Worm (Caenorhabditis elegans) whole organism, L2 larva: ENCODE results near the gene F45E10.2.

Source experiments
- C34F6.9 ChIP-seq: fragments of 150-350 bp; optimal IDR thresholded peaks from 2 replicates; lab custom pipeline; 2014; ENCODE audit warnings: missing biosample characterization, missing genetic modification characterization
- F13H6.1 ChIP-seq: sonication (generic microtip); optimal IDR thresholded peaks from 2 replicates; lab custom pipeline; 2016; ENCODE audit warnings: missing genetic modification characterization, missing compliant biosample characterization
- R02D3.7 ChIP-seq: fragments of 150-350 bp; optimal IDR thresholded peaks from 2 replicates; lab custom pipeline; 2014; ENCODE audit warnings: missing biosample characterization, missing genetic modification characterization
- Y55F3AM.14 ChIP-seq: fragments of 200-800 bp; sonication (Bioruptor generic); optimal IDR thresholded peaks from 2 replicates; lab custom pipeline; 2018; ENCODE audit warnings: mild to moderate bottlenecking, missing genetic modification characterization, missing compliant biosample characterization
- aly-2 ChIP-seq: fragments of 150-350 bp; optimal IDR thresholded peaks from 2 replicates; lab custom pipeline; 2014; ENCODE audit warnings: missing biosample characterization, missing genetic modification characterization
- blmp-1 ChIP-seq: sonication (generic microtip); optimal IDR thresholded peaks from 2 replicates; lab custom pipeline; 2017; ENCODE audit warnings: missing genetic modification characterization, mild to moderate bottlenecking, missing compliant biosample characterization, antibody characterized with exemption, moderate library complexity; ENCODE audit not compliant: insufficient read depth
- ceh-82 ChIP-seq: fragments of 150-350 bp; optimal IDR thresholded peaks from 2 replicates; lab custom pipeline; 2014; ENCODE audit warnings: missing biosample characterization, missing genetic modification characterization
- crh-2 ChIP-seq: sonication (generic microtip); optimal IDR thresholded peaks from 2 replicates; lab custom pipeline; 2017; ENCODE audit warnings: missing biosample characterization, missing genetic modification characterization
- dmd-4 ChIP-seq: sonication (generic microtip); optimal IDR thresholded peaks from 2 replicates; lab custom pipeline; 2017; ENCODE audit warnings: missing biosample characterization, missing genetic modification characterization
- egl-27 ChIP-seq: sonication (generic microtip); optimal IDR thresholded peaks from 3 replicates; lab custom pipeline; 2017; ENCODE audit warnings: missing biosample characterization, missing genetic modification reagents, missing genetic modification characterization
- elt-1 ChIP-seq: fragments of 150-350 bp; optimal IDR thresholded peaks from 2 replicates; lab custom pipeline; 2014; ENCODE audit warnings: missing biosample characterization, missing genetic modification characterization
- elt-3 ChIP-seq: sonication (generic microtip); optimal IDR thresholded peaks from 2 replicates; lab custom pipeline; 2017; ENCODE audit warnings: missing biosample characterization, missing genetic modification characterization
- fos-1 ChIP-seq: fragments of 150-350 bp; optimal IDR thresholded peaks from 2 replicates; lab custom pipeline; 2014; ENCODE audit warnings: missing biosample characterization, missing genetic modification characterization
- gmeb-1 ChIP-seq: fragments of 150-350 bp; optimal IDR thresholded peaks from 2 replicates; lab custom pipeline; 2014; ENCODE audit warnings: missing biosample characterization, missing genetic modification characterization
- lin-11 ChIP-seq: fragments of 150-350 bp; sonication (generic microtip); optimal IDR thresholded peaks from 2 replicates; lab custom pipeline; 2014; ENCODE audit warnings: missing biosample characterization, missing genetic modification characterization, inconsistent platforms, mixed read lengths
- lin-39 ChIP-seq: fragments of 150-350 bp; optimal IDR thresholded peaks from 2 replicates; lab custom pipeline; 2014; ENCODE audit warnings: missing biosample characterization, missing genetic modification reagents, missing genetic modification characterization
- lsy-2 ChIP-seq, 2 experiments: fragments of 150-350 bp in 1 of 2; sonication (generic microtip) in 1 of 2; optimal IDR thresholded peaks; 2 replicates each; lab custom pipeline; 2014 to 2017; ENCODE audit warnings: missing biosample characterization in 2 of 2, missing genetic modification characterization in 2 of 2
- mab-5 ChIP-seq: fragments of 150-350 bp; optimal IDR thresholded peaks from 2 replicates; lab custom pipeline; 2014; ENCODE audit warnings: missing biosample characterization, missing genetic modification characterization
- mbf-1 ChIP-seq: sonication (generic microtip); optimal IDR thresholded peaks from 2 replicates; lab custom pipeline; 2017; ENCODE audit warnings: missing biosample characterization, missing genetic modification characterization
- nhr-11 ChIP-seq: fragments of 150-350 bp; optimal IDR thresholded peaks from 2 replicates; lab custom pipeline; 2014; ENCODE audit warnings: missing biosample characterization, missing genetic modification characterization
- nhr-129 ChIP-seq: fragments of 150-350 bp; optimal IDR thresholded peaks from 2 replicates; lab custom pipeline; 2014; ENCODE audit warnings: missing biosample characterization, missing genetic modification characterization
- nhr-21 ChIP-seq: fragments of 150-350 bp; optimal IDR thresholded peaks from 2 replicates; lab custom pipeline; 2014; ENCODE audit warnings: missing biosample characterization, missing genetic modification characterization
- nhr-237 ChIP-seq: fragments of 150-350 bp; optimal IDR thresholded peaks from 2 replicates; lab custom pipeline; 2014; ENCODE audit warnings: missing biosample characterization, missing genetic modification characterization
- nhr-25 ChIP-seq: fragments of 150-350 bp; sonication (generic microtip); optimal IDR thresholded peaks from 3 replicates; lab custom pipeline; 2014; ENCODE audit warnings: missing biosample characterization, missing genetic modification characterization
- nhr-6 ChIP-seq: fragments of 150-350 bp; optimal IDR thresholded peaks from 2 replicates; lab custom pipeline; 2014; ENCODE audit warnings: missing biosample characterization, missing genetic modification characterization
- nhr-77 ChIP-seq: fragments of 150-350 bp; optimal IDR thresholded peaks from 2 replicates; lab custom pipeline; 2014; ENCODE audit warnings: missing biosample characterization, missing genetic modification characterization
- peb-1 ChIP-seq: fragments of 150-350 bp; optimal IDR thresholded peaks from 2 replicates; lab custom pipeline; 2014; ENCODE audit warnings: missing biosample characterization, missing genetic modification characterization
- sem-4 ChIP-seq: fragments of 150-350 bp; optimal IDR thresholded peaks from 2 replicates; lab custom pipeline; 2014; ENCODE audit warnings: missing biosample characterization, missing genetic modification reagents, missing genetic modification characterization
- skn-1 ChIP-seq: sonication (generic microtip); optimal IDR thresholded peaks from 2 replicates; lab custom pipeline; 2017; ENCODE audit warnings: missing biosample characterization, missing genetic modification characterization
- sma-3 ChIP-seq: sonication (generic microtip); optimal IDR thresholded peaks from 2 replicates; lab custom pipeline; 2016; ENCODE audit warnings: missing genetic modification reagents, missing genetic modification characterization, missing compliant biosample characterization
- sma-9 ChIP-seq, 2 experiments: fragments of 150-350 bp in 1 of 2; sonication (generic microtip) in 1 of 2; optimal IDR thresholded peaks; 2 replicates each; lab custom pipeline; 2014 to 2016; ENCODE audit warnings: missing genetic modification characterization in 2 of 2, mild to moderate bottlenecking in 1 of 2, missing biosample characterization in 1 of 2, missing compliant biosample characterization in 1 of 2, missing genetic modification reagents in 1 of 2, moderate library complexity in 1 of 2
- unc-39 ChIP-seq: fragments of 150-350 bp; optimal IDR thresholded peaks from 2 replicates; lab custom pipeline; 2014; ENCODE audit warnings: missing biosample characterization, missing genetic modification characterization
- unc-55 ChIP-seq: fragments of 150-350 bp; sonication (generic microtip); optimal IDR thresholded peaks from 3 replicates; lab custom pipeline; 2014; ENCODE audit warnings: missing biosample characterization, missing genetic modification reagents, missing genetic modification characterization
- unc-62 ChIP-seq: fragments of 150-350 bp; optimal IDR thresholded peaks from 2 replicates; lab custom pipeline; 2014; ENCODE audit warnings: missing biosample characterization, missing genetic modification reagents, missing genetic modification characterization
- zag-1 ChIP-seq: fragments of 150-350 bp; optimal IDR thresholded peaks from 2 replicates; lab custom pipeline; 2014; ENCODE audit warnings: missing biosample characterization, missing genetic modification characterization
- ztf-1 ChIP-seq: fragments of 200-800 bp; sonication (Bioruptor generic); conservative IDR thresholded peaks from 2 replicates; pipeline ENCODE4 v1.3.6; 2022; ENCODE audit warnings: missing genetic modification characterization, missing compliant biosample characterization
- ztf-4 ChIP-seq: fragments of 150-350 bp; optimal IDR thresholded peaks from 2 replicates; lab custom pipeline; 2014; ENCODE audit warnings: missing biosample characterization, missing genetic modification characterization

Gene F45E10.2

ce11 chrII:11041846-11042262 is 13.3 kb downstream of the F45E10.2 start:
- TF ChIP-seq unc-39 (tag; lab: Kevin White, UChicago): no peak
- peak; percentile 53 for TF ChIP-seq unc-55
- no peak for TF ChIP-seq elt-3 (tag; lab: Kevin White, UChicago)
- TF ChIP-seq nhr-129 (tag; lab: Kevin White, UChicago): peak; percentile 50
- TF ChIP-seq F13H6.1 (tag; lab: Kevin White, UChicago): peak; percentile 42
- TF ChIP-seq crh-2 (tag; lab: Kevin White, UChicago): peak; percentile 39
- TF ChIP-seq lsy-2 (tag; optimal IDR thresholded peaks at IDR 0.05; lab: Kevin White, UChicago): peak in 1 of 2 experiments; percentile 64
- TF ChIP-seq Y55F3AM.14 (GFP tag; lab: Kevin White, UChicago): no peak
- TF ChIP-seq nhr-6 (tag; lab: Kevin White, UChicago): peak; percentile 26
- peak; percentile 28 for TF ChIP-seq sem-4 (tag; lab: Kevin White, UChicago)
- TF ChIP-seq ztf-4 (tag; lab: Kevin White, UChicago): peak; percentile 49
- TF ChIP-seq C34F6.9: peak; percentile 81

ce11 chrII:11041027-11041426 is 14.1 kb downstream of the F45E10.2 start, which contains the start of gene cey-1:
Gene cey-1, minus strand, starts transcription at chrII:11041206.
- TF ChIP-seq nhr-77 (no peak), skn-1 (no peak), C34F6.9 (no peak), unc-62 (GFP tag; lab: Kevin White, UChicago) (no peak), elt-1 (tag; lab: Kevin White, UChicago) (no peak), unc-39 (tag; lab: Kevin White, UChicago) (no peak), sma-9 (GFP tag; optimal IDR thresholded peaks at IDR 0.05; lab: Kevin White, UChicago) (no peak), sma-9 (tag; optimal IDR thresholded peaks at IDR 0.05; lab: Kevin White, UChicago) (no peak), ztf-1 (GFP tag; lab: Robert Waterston, UW) (no peak), sma-3 (GFP tag; lab: Kevin White, UChicago) (no peak), mab-5 (tag; lab: Kevin White, UChicago) (no peak), gmeb-1 (tag; lab: Kevin White, UChicago) (no peak), blmp-1 (no peak), lin-39 (no peak), dmd-4 (tag; lab: Kevin White, UChicago) (no peak), ceh-82 (tag; lab: Kevin White, UChicago) (no peak), elt-3 (tag; lab: Kevin White, UChicago) (no peak), aly-2 (tag; lab: Kevin White, UChicago) (no peak)

ce11 chrII:11040140-11040539 is 15.0 kb downstream of the F45E10.2 start:
- TF ChIP-seq nhr-21 (tag; lab: Kevin White, UChicago) (no peak), dmd-4 (tag; lab: Kevin White, UChicago) (no peak), nhr-129 (tag; lab: Kevin White, UChicago) (no peak), nhr-77 (no peak), nhr-25 (no peak), mbf-1 (no peak), sma-3 (GFP tag; lab: Kevin White, UChicago) (no peak), fos-1 (tag; lab: Kevin White, UChicago) (no peak), nhr-237 (tag; lab: Kevin White, UChicago) (no peak), elt-1 (tag; lab: Kevin White, UChicago) (no peak), ztf-1 (GFP tag; lab: Robert Waterston, UW) (no peak), zag-1 (tag; lab: Kevin White, UChicago) (no peak), lin-39 (no peak), unc-39 (tag; lab: Kevin White, UChicago) (no peak), Y55F3AM.14 (GFP tag; lab: Kevin White, UChicago) (no peak)
- TF ChIP-seq, all 48 proteins: peak for 0

ce11 chrII:11035774-11036173 is 19.3 kb downstream of the F45E10.2 start, which contains the start of gene srlf-15:
Gene srlf-15, plus strand, starts transcription at chrII:11036074.
- TF ChIP-seq ztf-4 (tag; lab: Kevin White, UChicago): no peak
- no peak for TF ChIP-seq nhr-11 (tag; lab: Kevin White, UChicago)
- TF ChIP-seq, all 48 proteins: peak for 0

- TF ChIP-seq peb-1 (tag; lab: Kevin White, UChicago) (no peak), egl-27 (no peak), lin-11 (no peak), nhr-237 (tag; lab: Kevin White, UChicago) (no peak), lsy-2 (tag; optimal IDR thresholded peaks at IDR 0.05; lab: Kevin White, UChicago) (no peak), R02D3.7 (tag; lab: Kevin White, UChicago) (no peak), lin-39 (no peak), nhr-11 (tag; lab: Kevin White, UChicago) (no peak), skn-1 (no peak), unc-55 (no peak)
Observed at ce11 chrII:11032812-11033211, 22.3 kb downstream of the F45E10.2 start.
